Fruit fly (Drosophila melanogaster): ENCODE data around the gene CG34011.
A peak's percentile ranks its signal among the peaks of the same experiment; 100 is the strongest.

CG34011 gene

dm6 chr2L:5743537-5744148 lies 27.1 kb downstream of the CG34011 start (continued):
- TF ChIP-seq lov (optimal IDR thresholded peaks at IDR 0.05): no peak
- no peak for TF ChIP-seq lov (GFP tag; IDR thresholded peaks at IDR 0.05)
- peak; percentile 11 for TF ChIP-seq bab2 (GFP tag; optimal IDR thresholded peaks at IDR 0.05)
- TF ChIP-seq CG14667 (GFP tag; IDR thresholded peaks at IDR 0.05): no peak
- TF ChIP-seq ato (GFP tag; IDR thresholded peaks at IDR 0.05; ENCODE audit: partially characterized antibody): no peak
- TF ChIP-seq Dek (tag; optimal IDR thresholded peaks at IDR 0.05): no peak
- TF ChIP-seq YL-1 (GFP tag; optimal IDR thresholded peaks at IDR 0.05): no peak
- TF ChIP-seq dmrt99B (tag; optimal IDR thresholded peaks at IDR 0.05): peak; percentile 47
- TF ChIP-seq hbn (GFP tag; IDR thresholded peaks at IDR 0.05; ENCODE audit: partially characterized antibody): no peak
- peak; percentile 7 for TF ChIP-seq ewg (GFP tag; optimal IDR thresholded peaks at IDR 0.05)
- peak; percentile 0 for TF ChIP-seq CG10209 (GFP tag; optimal IDR thresholded peaks at IDR 0.05)
- no peak for TF ChIP-seq Lim3 (GFP tag; IDR thresholded peaks at IDR 0.05)
- no peak for TF ChIP-seq pnt (GFP tag; optimal IDR thresholded peaks at IDR 0.05)
- TF ChIP-seq CG18764 (GFP tag; optimal IDR thresholded peaks at IDR 0.05): no peak
- TF ChIP-seq gt (GFP tag; IDR thresholded peaks at IDR 0.05): no peak
- no peak for TF ChIP-seq pita (GFP tag; optimal IDR thresholded peaks at IDR 0.05)
- no peak for TF ChIP-seq CG13775 (GFP tag; optimal IDR thresholded peaks at IDR 0.05)
- peak; percentile 45 for TF ChIP-seq lab (GFP tag; optimal IDR thresholded peaks at IDR 0.05)
- no peak for TF ChIP-seq eyg (GFP tag; optimal IDR thresholded peaks at IDR 0.05)
- no peak for TF ChIP-seq btn (GFP tag; optimal IDR thresholded peaks at IDR 0.05)
- TF ChIP-seq CG30403 (GFP tag; optimal IDR thresholded peaks at IDR 0.05): peak; percentile 41
- peak; percentile 56; the same call in 1 of the 3 replicates for TF ChIP-seq ase (GFP tag; IDR thresholded peaks at IDR 0.05)
- no peak for TF ChIP-seq lola (GFP tag; optimal IDR thresholded peaks at IDR 0.05)
- TF ChIP-seq CG7987 (GFP tag; optimal IDR thresholded peaks at IDR 0.05): no peak
- TF ChIP-seq tio (GFP tag; optimal IDR thresholded peaks at IDR 0.05): no peak
- TF ChIP-seq CG8924 (tag; optimal IDR thresholded peaks at IDR 0.05): peak; percentile 33
- no peak for TF ChIP-seq fu2 (GFP tag; optimal IDR thresholded peaks at IDR 0.05)
- peak; percentile 61; the same call in 2 of the 3 replicates for TF ChIP-seq ci (GFP tag; IDR thresholded peaks at IDR 0.05)
- no peak for TF ChIP-seq Sry-δ (GFP tag; optimal IDR thresholded peaks at IDR 0.05)
- no peak for TF ChIP-seq Nf-YC (tag; optimal IDR thresholded peaks at IDR 0.05)
- peak; percentile 19; the same call in 1 of the 3 replicates for TF ChIP-seq CG11695 (GFP tag; IDR thresholded peaks at IDR 0.05)
- no peak for TF ChIP-seq ftz-f1 (GFP tag; optimal IDR thresholded peaks at IDR 0.05)
- TF ChIP-seq CG13424 (tag; optimal IDR thresholded peaks at IDR 0.05): peak; percentile 35
- TF ChIP-seq Oli (tag; optimal IDR thresholded peaks at IDR 0.05): peak; percentile 6
- no peak for TF ChIP-seq ranshi (GFP tag; IDR thresholded peaks at IDR 0.05)
- TF ChIP-seq zf30C (GFP tag; optimal IDR thresholded peaks at IDR 0.05): no peak
- TF ChIP-seq CG12391 (tag; optimal IDR thresholded peaks at IDR 0.05): peak; percentile 21
- peak in 1 of 2 experiments; percentile 55 for TF ChIP-seq Pdp1 (GFP tag; optimal IDR thresholded peaks at IDR 0.05)
- TF ChIP-seq CG8290 (GFP tag; optimal IDR thresholded peaks at IDR 0.05): no peak
- TF ChIP-seq CG8290 (tag; optimal IDR thresholded peaks at IDR 0.05): no peak
- TF ChIP-seq Sry-β (GFP tag; optimal IDR thresholded peaks at IDR 0.05): no peak
- no peak for TF ChIP-seq B-H2 (GFP tag; optimal IDR thresholded peaks at IDR 0.05)
- TF ChIP-seq cato (GFP tag; optimal IDR thresholded peaks at IDR 0.05; ENCODE audit: borderline replicate concordance): no peak
- no peak for TF ChIP-seq kay (GFP tag; optimal IDR thresholded peaks at IDR 0.05)
- no peak for TF ChIP-seq Lhr (GFP tag; optimal IDR thresholded peaks at IDR 0.05)
- peak; percentile 40; the same call in 1 of the 3 replicates for TF ChIP-seq tgo (GFP tag; IDR thresholded peaks at IDR 0.05)
- no peak for TF ChIP-seq Dbx (GFP tag; IDR thresholded peaks at IDR 0.05)
- TF ChIP-seq gro (GFP tag; optimal IDR thresholded peaks at IDR 0.05): no peak
- no peak for TF ChIP-seq CG10959 (GFP tag; IDR thresholded peaks at IDR 0.05)
- no peak for TF ChIP-seq dati (GFP tag; IDR thresholded peaks at IDR 0.05)
- TF ChIP-seq bcd (GFP tag; optimal IDR thresholded peaks at IDR 0.05): peak; percentile 17
